Fruit fly (Drosophila melanogaster) whole organism: ENCODE results near the gene plx.

Experiments
- pan ChIP-seq: fragments of >200 bp; optimal IDR thresholded peaks from 2 replicates; lab custom pipeline; 2017
- usp ChIP-seq: fragments of >200 bp; optimal IDR thresholded peaks from 2 replicates; lab custom pipeline; 2017; ENCODE audit warnings: missing biosample characterization, missing genetic modification characterization, mixed read lengths

DNA sequence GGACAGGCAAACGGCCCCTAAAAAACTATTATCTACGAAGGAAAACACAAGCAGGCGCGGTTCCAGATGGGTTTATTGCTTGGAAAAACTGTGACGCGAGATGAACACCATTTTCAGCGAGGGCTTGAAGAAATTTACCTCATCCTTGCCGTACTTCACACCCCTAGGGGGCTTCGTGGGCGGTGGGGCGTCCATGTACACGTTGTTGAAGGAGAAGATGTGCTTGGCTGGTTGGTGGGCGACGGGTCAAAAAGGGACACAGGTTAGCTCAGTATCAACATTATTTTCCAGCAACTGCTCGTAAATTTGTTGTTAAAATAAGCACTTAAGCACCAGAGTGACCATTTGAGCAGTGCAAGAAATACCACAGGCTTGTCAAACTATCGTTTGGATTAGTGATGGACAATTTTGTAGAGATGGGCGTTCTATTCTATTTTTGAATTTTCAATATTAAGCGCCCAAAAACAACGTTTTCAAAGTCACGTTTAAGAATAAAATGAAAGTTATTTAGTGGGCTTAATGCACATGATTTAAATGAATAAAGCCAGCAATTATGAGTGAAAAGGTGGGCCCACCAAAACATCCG, 73.1 kb downstream of the plx start, which contains the start of gene Sec8:
- no peak for TF ChIP-seq usp (GFP tag; lab: Kevin White, UChicago)
- TF ChIP-seq pan (lab: Kevin White, UChicago), result no peak
